Worm (Caenorhabditis elegans): Measurements from ENCODE around the gene btb-4.
"Not testable (repeated sequence)": the region's sequence is repeated elsewhere in the genome, so short reads cannot be mapped to it uniquely, and the experiment has no call there.

The btb-4 gene

DNA sequence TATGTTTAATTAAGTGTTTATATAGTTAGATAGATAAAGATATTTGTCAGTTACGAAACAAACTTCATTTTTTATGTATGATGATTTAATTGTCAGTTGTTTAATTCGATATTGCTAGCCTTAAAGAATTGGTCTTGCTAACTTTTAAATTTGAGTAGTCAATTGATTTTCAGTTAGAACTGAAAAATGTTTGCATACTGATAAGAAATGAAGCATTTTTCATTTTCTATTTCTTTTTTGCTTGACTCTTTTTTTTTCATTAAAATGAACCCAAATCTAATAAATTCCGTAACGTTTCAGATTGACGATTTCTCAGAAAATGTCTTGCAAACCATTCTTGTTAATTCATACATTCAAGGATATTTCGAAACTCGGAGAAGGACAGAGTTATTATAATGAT lies 35.9 kb upstream of the btb-4 start, which contains the start of gene math-20:
Gene math-20, plus strand, starts transcription at position 301 of the 400 bp plus-strand sequence.
- TF ChIP-seq F10B5.3 (tag; optimal IDR thresholded peaks at IDR 0.05) (no peak), zip-2 (tag; optimal IDR thresholded peaks at IDR 0.05) (no peak), aly-2 (tag; optimal IDR thresholded peaks at IDR 0.05) (no peak), egl-27 (tag; optimal IDR thresholded peaks at IDR 0.05) (no peak), lin-1 (GFP tag; IDR thresholded peaks at IDR 0.05) (no peak), ctbp-1 (GFP tag; IDR thresholded peaks at IDR 0.05) (no peak), dmd-6 (GFP tag; IDR thresholded peaks at IDR 0.05) (no peak), ceh-32 (tag; optimal IDR thresholded peaks at IDR 0.05; ENCODE audit: poor library complexity) (no peak), nhr-42 (GFP tag; IDR thresholded peaks at IDR 0.05) (no peak), mxl-3 (GFP tag; optimal IDR thresholded peaks at IDR 0.05) (no peak), lin-39 (tag; optimal IDR thresholded peaks at IDR 0.05) (no peak), nhr-76 (tag; optimal IDR thresholded peaks at IDR 0.05) (no peak), unc-39 (tag; optimal IDR thresholded peaks at IDR 0.05) (no peak), F26F4.8 (GFP tag; conservative IDR thresholded peaks at IDR 0.05) (no peak), daf-16 (GFP tag; optimal IDR thresholded peaks at IDR 0.05) (no peak), daf-16 (tag; optimal IDR thresholded peaks at IDR 0.05) (no peak), set-16 (GFP tag; IDR thresholded peaks at IDR 0.05) (no peak), zag-1 (tag; optimal IDR thresholded peaks at IDR 0.05) (no peak), mxl-2 (GFP tag; conservative IDR thresholded peaks at IDR 0.05) (no peak), ceh-20 (GFP tag; IDR thresholded peaks at IDR 0.05) (no peak), nhr-11 (tag; optimal IDR thresholded peaks at IDR 0.05) (no peak)

DNA sequence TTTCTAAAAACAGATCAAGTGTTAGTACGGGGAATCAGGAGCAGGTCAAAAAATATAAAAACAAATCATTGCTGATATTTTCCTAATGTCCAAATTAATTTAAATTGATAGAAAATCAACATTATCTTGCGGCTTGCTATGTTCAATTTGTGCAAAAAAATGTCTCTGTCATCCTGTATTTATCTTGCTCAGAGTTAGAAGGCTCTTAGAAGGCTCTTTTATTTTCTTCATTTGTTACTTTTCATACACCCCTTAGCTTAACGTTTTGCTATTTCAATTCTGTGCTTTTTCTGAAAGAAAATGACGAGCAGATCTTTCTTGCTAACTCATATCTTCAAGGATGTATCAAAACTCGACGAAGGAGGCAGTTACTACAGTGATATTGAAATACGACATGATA lies 33.6 kb upstream of the btb-4 start, which contains the start of gene math-19:
Gene math-19, plus strand, starts transcription at position 301 of the 400 bp plus-strand sequence.
- not testable (repeated sequence) for TF ChIP-seq unc-39 (tag; optimal IDR thresholded peaks at IDR 0.05); ceh-82 (tag; optimal IDR thresholded peaks at IDR 0.05); zip-11 (GFP tag; IDR thresholded peaks at IDR 0.05)

DNA sequence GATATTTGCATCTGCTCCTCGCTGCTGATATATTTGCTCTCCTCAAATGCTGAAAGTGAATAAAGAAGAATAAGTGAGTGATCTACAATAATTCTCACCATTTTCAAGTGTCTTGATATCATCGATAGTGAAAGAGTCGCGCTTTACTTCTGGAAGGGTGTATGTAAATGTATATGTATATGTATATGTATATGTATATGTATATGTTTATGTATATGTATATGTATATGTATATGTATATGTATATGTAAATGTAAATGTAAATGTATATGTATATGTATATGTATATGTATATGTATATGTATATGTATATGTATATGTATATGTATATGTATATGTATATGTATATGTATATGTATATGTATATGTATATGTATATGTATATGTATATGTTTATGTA lies 31.4 kb upstream of the btb-4 start, which contains the start of gene ceh-84:
Gene ceh-84, minus strand, starts transcription at position 101 of the 400 bp plus-strand sequence.
- TF ChIP-seq madf-9 (GFP tag; conservative IDR thresholded peaks at IDR 0.05); lin-13 (GFP tag; optimal IDR thresholded peaks at IDR 0.05); F49E8.2 (tag; optimal IDR thresholded peaks at IDR 0.05; ENCODE audit: borderline replicate concordance): not testable (repeated sequence)

DNA sequence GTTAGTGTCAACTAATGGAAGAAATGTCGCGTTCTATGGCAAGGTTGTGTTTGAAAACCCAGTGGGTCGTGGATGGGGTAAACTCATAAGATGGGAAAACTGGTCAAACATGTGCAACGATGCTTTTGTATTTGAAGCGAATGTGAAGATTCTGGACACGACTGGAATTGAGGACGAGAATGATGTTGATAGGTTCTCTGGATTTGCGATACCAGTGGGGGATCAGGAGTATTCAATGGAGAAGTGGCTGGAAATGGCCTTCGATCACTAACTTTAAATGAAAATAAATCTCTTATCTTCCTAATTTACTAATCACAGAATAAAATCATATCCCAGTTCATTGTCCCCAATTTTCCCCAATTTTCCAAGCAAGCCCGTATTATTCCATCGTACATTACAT lies 20.9 kb upstream of the btb-4 start:
- no peak for TF ChIP-seq lim-7 (GFP tag; IDR thresholded peaks at IDR 0.05)
- no peak for TF ChIP-seq vab-7 (GFP tag; IDR thresholded peaks at IDR 0.05)
- no peak for TF ChIP-seq mxl-2 (GFP tag; conservative IDR thresholded peaks at IDR 0.05)
- TF ChIP-seq unc-62 (GFP tag; optimal IDR thresholded peaks at IDR 0.05 in 1 of 2): peak in 1 of 2 experiments; percentile 93
- TF ChIP-seq unc-62 (tag; optimal IDR thresholded peaks at IDR 0.05): no peak
- no peak for TF ChIP-seq D1046.2 (GFP tag; IDR thresholded peaks at IDR 0.05)
- no peak for TF ChIP-seq ama-1 (optimal IDR thresholded peaks at IDR 0.05)
- no peak for TF ChIP-seq lin-38 (GFP tag; IDR thresholded peaks at IDR 0.05)

DNA sequence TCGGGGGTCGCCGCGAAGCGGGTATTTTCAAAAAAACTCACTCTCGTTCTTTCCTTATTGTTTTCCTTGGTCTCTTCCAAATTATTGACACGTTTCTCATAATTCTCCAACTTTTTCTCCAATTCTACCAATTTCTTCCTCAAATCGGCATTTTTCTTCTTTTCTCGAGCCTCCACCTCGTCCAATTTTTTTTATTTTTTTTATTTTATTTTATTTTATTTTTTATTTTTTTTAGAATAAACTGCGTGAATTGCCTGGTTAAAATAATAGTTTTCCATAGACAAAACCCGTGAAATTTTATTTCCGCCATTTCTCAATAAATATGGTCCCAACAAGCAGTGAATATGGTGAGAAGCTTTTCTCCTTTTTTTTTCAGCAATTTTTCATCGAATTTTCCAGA lies 19.4 kb upstream of the btb-4 start, which contains the start of gene F59H6.15:
Gene F59H6.15, plus strand, starts transcription at position 301 of the 400 bp plus-strand sequence.
- no peak for TF ChIP-seq hmg-1.1 (GFP tag; IDR thresholded peaks at IDR 0.05)
- TF ChIP-seq aha-1 (tag): peak; percentile 32
